Worm (Caenorhabditis elegans) whole organism, midembryonic: Measurements from ENCODE around the gene pals-37.

Experiments used
- T22C8.4 ChIP-seq: fragments of 200-800 bp; sonication (Bioruptor generic); IDR thresholded peaks from 2 replicates; pipeline ENCODE4 v1.3.6; 2022; ENCODE audit warnings: missing genetic modification characterization, missing compliant biosample characterization
- flt-1 ChIP-seq: fragments of 200-800 bp; sonication (Bioruptor generic); IDR thresholded peaks from 2 replicates; pipeline ENCODE4 v1.3.6; 2022; ENCODE audit warnings: missing genetic modification characterization, missing compliant biosample characterization
- klf-2 ChIP-seq: fragments of 200-800 bp; sonication (Bioruptor generic); conservative IDR thresholded peaks from 2 replicates; pipeline ENCODE4 v1.3.6; 2022; ENCODE audit warnings: missing genetic modification reagents, missing genetic modification characterization, missing compliant biosample characterization
- ref-1 ChIP-seq: fragments of 200-800 bp; sonication (Bioruptor generic); conservative IDR thresholded peaks from 2 replicates; pipeline ENCODE4 v1.3.6; 2022; ENCODE audit warnings: missing genetic modification reagents, missing genetic modification characterization, missing compliant biosample characterization
- tab-1 ChIP-seq: fragments of 200-800 bp; sonication (Bioruptor generic); IDR thresholded peaks from 2 replicates; pipeline ENCODE4 v1.3.6; 2022; ENCODE audit warnings: missing genetic modification characterization, missing compliant biosample characterization
- ztf-23 ChIP-seq: fragments of 200-800 bp; sonication (Bioruptor generic); IDR thresholded peaks from 2 replicates; pipeline ENCODE4 v1.3.6; 2022; ENCODE audit warnings: missing genetic modification reagents, missing genetic modification characterization, missing compliant biosample characterization
- ztf-29 ChIP-seq: fragments of 200-800 bp; sonication (Bioruptor generic); IDR thresholded peaks from 2 replicates; pipeline ENCODE4 v1.3.6; 2022; ENCODE audit warnings: missing genetic modification reagents, missing genetic modification characterization, missing compliant biosample characterization

DNA sequence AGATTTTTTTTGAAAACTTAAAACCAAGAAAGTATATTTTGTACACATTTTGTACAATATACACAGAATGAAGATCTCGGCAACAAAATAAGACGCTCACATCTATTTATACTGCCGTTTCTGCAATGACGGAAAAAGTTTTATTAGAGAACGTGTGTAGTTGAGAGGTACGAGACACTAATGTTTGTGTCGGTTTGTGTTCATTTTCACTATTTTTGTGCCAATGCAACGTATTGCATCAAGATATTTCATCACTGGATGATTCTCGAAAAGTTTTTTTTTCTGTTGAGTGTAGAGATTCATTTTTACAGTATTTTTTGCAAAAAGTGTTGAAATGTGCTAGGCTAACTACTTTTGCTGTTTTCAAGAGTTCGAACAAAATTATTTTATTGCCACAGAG lies 32.3 kb downstream of the pals-37 start:
- TF ChIP-seq ztf-29 (no peak), T22C8.4 (GFP tag; lab: Robert Waterston, UW) (no peak), tab-1 (no peak), ref-1 (no peak), ztf-23 (no peak), flt-1 (GFP tag; lab: Robert Waterston, UW) (no peak), klf-2 (GFP tag; lab: Robert Waterston, UW) (no peak)
